Worm (Caenorhabditis elegans) whole organism, young adult: Measurements from ENCODE around the gene F07C3.9.
A peak's percentile ranks its signal among the peaks of the same experiment; 100 is the strongest.

ENCODE experiments used
- F22D6.2 ChIP-seq: sonication (generic microtip); optimal IDR thresholded peaks from 2 replicates; lab custom pipeline; 2016; ENCODE audit warnings: mild to moderate bottlenecking, missing genetic modification characterization, missing compliant biosample characterization
- F49E8.2 ChIP-seq: sonication (generic microtip); optimal IDR thresholded peaks from 3 replicates; lab custom pipeline; 2017; ENCODE audit warnings: missing genetic modification characterization, mild to moderate bottlenecking, missing compliant biosample characterization, antibody characterized with exemption, moderate library complexity; ENCODE audit not compliant: insufficient read depth
- F57A8.1 ChIP-seq: fragments of 200-800 bp; sonication (Bioruptor generic); optimal IDR thresholded peaks from 2 replicates; lab custom pipeline; 2018; ENCODE audit warnings: mild to moderate bottlenecking, missing genetic modification characterization, moderate library complexity, missing compliant biosample characterization
- K12H6.12 ChIP-seq: fragments of 200-800 bp; sonication (Bioruptor generic); optimal IDR thresholded peaks from 2 replicates; lab custom pipeline; 2018; ENCODE audit warnings: mild to moderate bottlenecking, missing genetic modification characterization, missing compliant biosample characterization
- T26A5.8 ChIP-seq: sonication (generic microtip); optimal IDR thresholded peaks from 2 replicates; lab custom pipeline; 2016; ENCODE audit warnings: missing genetic modification characterization, missing compliant biosample characterization
- Y56A3A.18 ChIP-seq: fragments of 200-800 bp; sonication (Bioruptor generic); IDR thresholded peaks from 2 replicates; pipeline ENCODE4 v1.3.6; 2022; ENCODE audit warnings: missing genetic modification reagents, missing genetic modification characterization, missing compliant biosample characterization
- Y79H2A.3 ChIP-seq: fragments of 200-800 bp; sonication (Bioruptor generic); conservative IDR thresholded peaks from 2 replicates; pipeline ENCODE4 v1.3.6; 2022; ENCODE audit warnings: missing genetic modification reagents, missing genetic modification characterization, missing compliant biosample characterization
- akir-1 ChIP-seq: fragments of 200-800 bp; sonication (Bioruptor generic); optimal IDR thresholded peaks from 2 replicates; lab custom pipeline; 2018; ENCODE audit warnings: mild to moderate bottlenecking, missing genetic modification characterization, moderate library complexity, missing compliant biosample characterization
- ama-1 ChIP-seq, 3 experiments: fragments of 150-350 bp in 1 of 3; sonication (generic microtip) in 2 of 3; optimal IDR thresholded peaks; 2 replicates each; lab custom pipeline; 2014 to 2018; ENCODE audit warnings: missing biosample characterization in 2 of 3, missing genetic modification characterization in 2 of 3, missing genetic modification reagents in 2 of 3
- aptf-2 ChIP-seq: fragments of 200-800 bp; sonication (Bioruptor generic); conservative IDR thresholded peaks from 2 replicates; pipeline ENCODE4 v1.3.6; 2022; ENCODE audit warnings: missing genetic modification reagents, missing genetic modification characterization, missing compliant biosample characterization
- atf-7 ChIP-seq: sonication (generic microtip); optimal IDR thresholded peaks from 2 replicates; lab custom pipeline; 2017; ENCODE audit warnings: mild to moderate bottlenecking, missing genetic modification characterization, missing compliant biosample characterization
- attf-3 ChIP-seq: fragments of 200-800 bp; sonication (Bioruptor generic); conservative IDR thresholded peaks from 2 replicates; pipeline ENCODE4 v1.3.6; 2022; ENCODE audit warnings: missing genetic modification reagents, missing genetic modification characterization, missing compliant biosample characterization
- bed-1 ChIP-seq: fragments of 200-800 bp; sonication (Bioruptor generic); IDR thresholded peaks from 2 replicates; pipeline ENCODE4 v1.3.6; 2022; ENCODE audit warnings: missing genetic modification reagents, missing genetic modification characterization, missing compliant biosample characterization
- ceh-79 ChIP-seq: sonication (generic microtip); optimal IDR thresholded peaks from 2 replicates; lab custom pipeline; 2017; ENCODE audit warnings: mild to moderate bottlenecking, missing genetic modification characterization, missing compliant biosample characterization
- die-1 ChIP-seq: sonication (generic microtip); optimal IDR thresholded peaks from 2 replicates; lab custom pipeline; 2016; ENCODE audit warnings: missing genotype, mild to moderate bottlenecking, missing genetic modification characterization, missing compliant biosample characterization
- efl-1 ChIP-seq: fragments of 150-350 bp; optimal IDR thresholded peaks from 2 replicates; lab custom pipeline; 2014; ENCODE audit warnings: missing biosample characterization, missing genetic modification reagents, missing genetic modification characterization
- ekl-4 ChIP-seq: fragments of 200-800 bp; sonication (Bioruptor generic); IDR thresholded peaks from 2 replicates; pipeline ENCODE4 v1.3.6; 2022; ENCODE audit warnings: missing genetic modification reagents, missing genetic modification characterization, missing compliant biosample characterization
- let-607 ChIP-seq, 2 experiments: fragments of 200-800 bp in 1 of 2; sonication (Bioruptor generic) in 1 of 2; sonication (generic microtip) in 1 of 2; optimal IDR thresholded peaks; 2 replicates each; lab custom pipeline; 2016 to 2018; ENCODE audit warnings: mild to moderate bottlenecking in 2 of 2, missing compliant biosample characterization in 2 of 2, missing genetic modification characterization in 2 of 2, moderate library complexity in 2 of 2, missing genotype in 1 of 2
- lin-26 ChIP-seq: fragments of 200-800 bp; sonication (Bioruptor generic); IDR thresholded peaks from 2 replicates; pipeline ENCODE4 v1.3.6; 2022; ENCODE audit warnings: missing genetic modification reagents, missing genetic modification characterization, missing compliant biosample characterization
- lin-40 ChIP-seq: sonication (generic microtip); optimal IDR thresholded peaks from 2 replicates; lab custom pipeline; 2016; ENCODE audit warnings: missing genetic modification characterization, mild to moderate bottlenecking, missing compliant biosample characterization, missing genotype, missing genetic modification reagents
- madf-6 ChIP-seq: fragments of 200-800 bp; sonication (Bioruptor generic); IDR thresholded peaks from 2 replicates; pipeline ENCODE4 v1.3.6; 2022; ENCODE audit warnings: missing genetic modification reagents, missing genetic modification characterization, missing compliant biosample characterization
- mxl-1 ChIP-seq: sonication (generic microtip); optimal IDR thresholded peaks from 2 replicates; lab custom pipeline; 2016; ENCODE audit warnings: missing genetic modification characterization, missing compliant biosample characterization
- nfyb-1 ChIP-seq: fragments of 200-800 bp; sonication (Bioruptor generic); IDR thresholded peaks from 2 replicates; pipeline ENCODE4 v1.3.6; 2022; ENCODE audit warnings: missing genetic modification reagents, missing genetic modification characterization, missing compliant biosample characterization
- nhr-90 ChIP-seq: sonication (generic microtip); optimal IDR thresholded peaks from 2 replicates; lab custom pipeline; 2016; ENCODE audit warnings: missing genotype, mild to moderate bottlenecking, missing genetic modification characterization, missing compliant biosample characterization
- pha-4 ChIP-seq: fragments of 150-350 bp; sonication (generic microtip); optimal IDR thresholded peaks from 2 replicates; lab custom pipeline; 2014; ENCODE audit warnings: missing biosample characterization, missing genetic modification reagents, missing genetic modification characterization
- rpc-1 ChIP-seq, 2 experiments: fragments of 150-350 bp in 1 of 2; sonication (generic microtip) in 1 of 2; optimal IDR thresholded peaks; 2 replicates each; lab custom pipeline; 2014 to 2018; ENCODE audit warnings: missing biosample characterization in 1 of 2, missing genetic modification characterization in 1 of 2, missing genetic modification reagents in 1 of 2, missing genotype in 1 of 2
- snpc-4 ChIP-seq, 5 experiments: fragments of 150-350 bp in 1 of 5; sonication (generic microtip) in 4 of 5; optimal IDR thresholded peaks; 2 replicates each; lab custom pipeline; 2014 to 2018; ENCODE audit warnings: missing genetic modification characterization in 5 of 5, missing biosample characterization in 3 of 5, antibody characterized with exemption in 2 of 5, mild to moderate bottlenecking in 2 of 5, missing compliant biosample characterization in 2 of 5, missing genotype in 2 of 5, moderate library complexity in 2 of 5, missing genetic modification reagents in 1 of 5
- somi-1 ChIP-seq: fragments of 200-800 bp; sonication (Bioruptor generic); optimal IDR thresholded peaks from 2 replicates; lab custom pipeline; 2018; ENCODE audit warnings: mild to moderate bottlenecking, missing genetic modification characterization, missing compliant biosample characterization
- ztf-18 ChIP-seq: sonication (generic microtip); optimal IDR thresholded peaks from 2 replicates; lab custom pipeline; 2016; ENCODE audit warnings: missing genotype, mild to moderate bottlenecking, missing genetic modification characterization, missing compliant biosample characterization
- ztf-22 ChIP-seq: fragments of 200-800 bp; sonication (Bioruptor generic); optimal IDR thresholded peaks from 2 replicates; lab custom pipeline; 2018; ENCODE audit warnings: mild to moderate bottlenecking, missing genetic modification characterization, moderate library complexity, missing compliant biosample characterization
- ztf-25 ChIP-seq: fragments of 200-800 bp; sonication (Bioruptor generic); IDR thresholded peaks from 2 replicates; pipeline ENCODE4 v1.3.6; 2022; ENCODE audit warnings: missing genetic modification reagents, missing genetic modification characterization, missing compliant biosample characterization
- ztf-6 ChIP-seq: fragments of 200-800 bp; sonication (Bioruptor generic); IDR thresholded peaks from 2 replicates; pipeline ENCODE4 v1.3.6; 2022; ENCODE audit warnings: missing genetic modification reagents, missing genetic modification characterization, missing compliant biosample characterization

The F07C3.9 gene

DNA sequence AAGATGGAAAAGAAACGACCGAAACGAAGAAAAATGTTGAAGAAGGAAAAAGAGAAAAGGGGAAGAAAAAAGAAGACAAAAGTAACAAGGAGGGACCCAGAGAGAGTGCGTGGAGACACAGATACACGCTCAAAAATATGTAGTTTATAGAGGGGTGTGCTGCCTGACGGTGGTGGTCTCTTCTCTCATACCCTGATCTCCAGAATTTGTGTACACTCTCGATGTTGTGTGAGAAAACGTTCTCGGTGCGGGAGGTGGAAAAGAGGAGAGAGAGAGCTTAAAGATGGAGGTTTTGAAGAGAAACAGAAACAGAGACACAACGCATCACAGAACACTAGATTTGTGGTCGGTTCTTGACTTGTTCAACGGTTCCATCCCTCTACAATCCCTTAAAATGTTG lies 19.1 kb upstream of the F07C3.9 start (continued):
- no peak for TF ChIP-seq rpc-1 (optimal IDR thresholded peaks at IDR 0.05; lab: Kevin White, UChicago)
- no peak for TF ChIP-seq rpc-1 (tag; optimal IDR thresholded peaks at IDR 0.05; lab: Kevin White, UChicago)
- no peak for TF ChIP-seq F22D6.2 (tag; lab: Kevin White, UChicago)
- no peak for TF ChIP-seq F49E8.2 (tag; lab: Kevin White, UChicago)
- no peak for TF ChIP-seq ztf-6 (GFP tag; lab: Robert Waterston, UW)
- peak; percentile 9 for TF ChIP-seq atf-7
- TF ChIP-seq ztf-25 (GFP tag; lab: Robert Waterston, UW), result no peak
- TF ChIP-seq T26A5.8, result no peak
- no peak for TF ChIP-seq attf-3 (GFP tag; lab: Robert Waterston, UW)
- TF ChIP-seq snpc-4 (GFP tag; optimal IDR thresholded peaks at IDR 0.05; lab: Kevin White, UChicago), result peak; percentile 5
- no peak for TF ChIP-seq snpc-4 (tag; optimal IDR thresholded peaks at IDR 0.05; lab: Kevin White, UChicago)
- TF ChIP-seq akir-1 (GFP tag; lab: Kevin White, UChicago), result no peak
- TF ChIP-seq, all 124 proteins: peak for 11

DNA sequence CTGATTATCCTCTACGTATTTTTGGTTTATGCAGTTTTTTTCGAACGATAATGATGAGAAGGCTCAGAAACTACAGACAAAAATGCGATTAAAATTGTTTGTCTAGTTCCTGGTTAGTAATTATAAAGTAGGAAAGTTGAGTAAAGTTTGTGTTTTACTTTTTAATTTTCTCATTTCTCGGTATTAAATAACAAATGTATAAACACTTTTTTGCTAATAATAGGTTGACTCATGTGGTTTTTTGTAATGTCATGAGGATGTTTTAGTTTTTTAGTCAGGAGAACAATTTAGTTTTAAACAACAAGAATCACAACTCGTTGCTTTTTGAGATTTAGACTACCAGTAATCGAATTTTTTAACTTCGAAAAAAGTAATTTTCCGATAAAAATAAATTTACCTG lies 18.2 kb upstream of the F07C3.9 start:
- no peak for TF ChIP-seq mxl-1
- no peak for TF ChIP-seq efl-1 (GFP tag; lab: Kevin White, UChicago)
- TF ChIP-seq attf-3 (GFP tag; lab: Robert Waterston, UW), result no peak
- TF ChIP-seq, all 124 proteins: peak for 0

DNA sequence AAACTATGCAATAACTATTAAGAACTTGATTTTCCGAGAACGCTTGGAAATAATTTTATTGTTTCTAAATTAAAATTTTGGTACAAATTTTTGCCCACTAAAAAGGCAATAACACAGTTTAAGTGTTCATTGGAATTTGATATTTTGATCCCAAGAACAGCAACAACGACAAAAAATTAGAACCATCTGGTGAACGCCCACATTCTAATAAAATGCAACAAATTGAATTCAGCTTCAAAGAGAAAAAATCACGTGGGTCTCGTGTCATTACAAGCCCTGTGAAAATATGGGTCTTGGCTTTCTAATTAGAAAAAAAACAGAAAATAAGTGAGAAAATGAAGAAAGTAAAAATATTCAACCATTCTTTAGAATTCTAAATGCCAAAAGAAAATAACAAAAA lies 17.4 kb upstream of the F07C3.9 start:
- no peak for TF ChIP-seq atf-7
- no peak for TF ChIP-seq lin-40 (tag; lab: Kevin White, UChicago)
- no peak for TF ChIP-seq T26A5.8
- TF ChIP-seq ekl-4 (GFP tag; lab: Robert Waterston, UW), result no peak
- no peak for TF ChIP-seq ama-1 (optimal IDR thresholded peaks at IDR 0.05; lab: Kevin White, UChicago)
- TF ChIP-seq ama-1 (GFP tag; optimal IDR thresholded peaks at IDR 0.05; lab: Kevin White, UChicago), result no peak

DNA sequence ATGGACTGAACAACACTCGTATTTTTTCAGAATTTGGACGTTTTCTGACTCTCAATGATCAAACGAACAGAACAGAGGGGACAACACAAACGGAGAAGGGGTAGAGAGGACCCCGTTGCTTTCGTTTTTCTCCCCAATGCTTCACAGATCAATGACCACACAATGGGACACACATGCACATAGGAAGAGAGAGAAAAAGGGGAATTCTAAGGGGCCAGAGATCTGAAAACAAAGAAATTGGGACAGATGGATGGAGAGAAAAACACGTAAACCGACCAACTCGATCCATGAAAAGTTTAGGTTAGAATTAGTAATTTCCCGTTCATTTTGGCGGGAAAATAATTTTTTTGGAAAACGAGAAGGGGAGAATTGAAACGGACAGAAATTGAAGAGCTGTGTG lies 16.0 kb upstream of the F07C3.9 start:
- TF ChIP-seq somi-1 (GFP tag; lab: Kevin White, UChicago) (peak; percentile 25), K12H6.12 (tag; lab: Kevin White, UChicago) (peak; percentile 6), die-1 (tag; lab: Kevin White, UChicago) (no peak), Y56A3A.18 (GFP tag; lab: Robert Waterston, UW) (no peak), let-607 (tag; optimal IDR thresholded peaks at IDR 0.05; lab: Kevin White, UChicago) (no peak), Y79H2A.3 (GFP tag; lab: Robert Waterston, UW) (no peak), bed-1 (no peak), nhr-90 (no peak), ztf-18 (no peak), ama-1 (optimal IDR thresholded peaks at IDR 0.05; lab: Kevin White, UChicago) (no peak), ama-1 (GFP tag; optimal IDR thresholded peaks at IDR 0.05; lab: Kevin White, UChicago) (no peak), aptf-2 (GFP tag; lab: Robert Waterston, UW) (no peak), ztf-22 (GFP tag; lab: Kevin White, UChicago) (no peak)

DNA sequence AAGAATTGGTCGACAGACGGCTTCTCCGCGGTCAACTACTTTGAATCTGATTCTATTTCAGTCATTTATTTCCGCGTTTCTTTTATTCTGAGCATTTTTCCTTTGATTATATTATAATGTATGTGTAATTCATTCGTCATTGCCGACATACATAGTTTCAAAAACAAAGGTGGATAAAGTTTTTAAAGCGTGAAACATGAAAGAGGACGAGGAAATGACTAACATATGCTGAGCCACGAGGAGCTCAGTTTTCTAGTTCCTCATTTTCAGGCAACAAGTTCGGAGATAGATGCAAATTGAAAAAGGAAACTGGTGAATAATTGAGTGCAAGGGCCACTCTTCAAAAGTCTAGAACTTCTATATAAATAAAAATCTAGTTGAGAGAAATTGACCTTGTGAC lies 13.8 kb upstream of the F07C3.9 start:
- TF ChIP-seq F57A8.1 (GFP tag; lab: Kevin White, UChicago), result no peak
- no peak for TF ChIP-seq madf-6 (GFP tag; lab: Robert Waterston, UW)
- no peak for TF ChIP-seq nfyb-1 (GFP tag; lab: Robert Waterston, UW)
- TF ChIP-seq lin-26 (GFP tag; lab: Robert Waterston, UW), result no peak
- TF ChIP-seq F22D6.2 (tag; lab: Kevin White, UChicago), result no peak
- no peak for TF ChIP-seq ceh-79
- TF ChIP-seq pha-4 (tag; lab: Kevin White, UChicago), result no peak
